Worm (Caenorhabditis elegans): ENCODE measurements around the gene aipr-1.

The aipr-1 gene

DNA sequence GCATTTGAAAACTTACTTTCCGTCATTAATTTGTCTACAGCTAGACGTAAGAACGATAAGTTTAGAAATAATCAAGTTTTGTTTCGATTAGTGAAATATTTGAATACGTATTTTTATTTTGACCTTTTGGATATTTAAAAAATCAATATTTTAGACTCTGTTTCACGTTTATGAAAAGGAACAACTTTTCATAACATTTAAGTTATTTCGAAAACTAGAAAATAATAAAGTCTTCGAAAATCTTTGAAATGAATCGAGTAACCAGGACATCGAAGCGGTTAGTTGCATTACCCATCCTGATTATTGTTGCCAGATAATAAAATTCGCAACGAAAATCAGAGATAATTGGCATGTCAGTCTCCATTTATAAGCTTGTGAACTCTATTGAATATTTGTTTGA lies 12.8 kb downstream of the aipr-1 start, which contains the start of gene C56C10.6:
Gene C56C10.6, minus strand, starts transcription at position 101 of the 400 bp plus-strand sequence.
- no peak for TF ChIP-seq efl-1 (optimal IDR thresholded peaks at IDR 0.05)
- TF ChIP-seq efl-1 (GFP tag; optimal IDR thresholded peaks at IDR 0.05 in 1 of 2): peak in 1 of 2 experiments; percentile 28
- no peak for TF ChIP-seq nhr-71 (tag; optimal IDR thresholded peaks at IDR 0.05)

DNA sequence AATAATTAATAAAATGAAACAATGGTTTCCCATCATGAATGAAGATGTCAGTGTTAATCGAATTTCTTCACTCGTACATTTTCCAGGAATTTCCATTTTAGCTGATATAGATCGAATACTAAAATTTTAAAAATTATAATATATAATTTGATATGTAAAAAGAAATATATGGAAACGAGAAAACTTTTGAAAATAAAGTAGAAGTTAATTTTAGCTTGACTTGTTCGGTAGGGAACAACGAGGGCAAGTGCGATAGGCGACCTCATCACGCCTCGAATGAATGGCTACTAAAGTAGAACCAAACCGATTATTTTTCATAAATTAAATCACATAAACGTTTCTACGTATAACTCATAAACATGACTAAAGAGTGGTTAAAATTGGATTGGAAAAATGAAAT lies 15.7 kb downstream of the aipr-1 start, which contains the start of gene sra-31:
Gene sra-31, minus strand, starts transcription at position 101 of the 400 bp plus-strand sequence.
- TF ChIP-seq tlp-1 (tag; optimal IDR thresholded peaks at IDR 0.05) (no peak), lin-35 (GFP tag; optimal IDR thresholded peaks at IDR 0.05) (no peak), dsc-1 (tag; optimal IDR thresholded peaks at IDR 0.05) (no peak), swsn-7 (tag; optimal IDR thresholded peaks at IDR 0.05) (no peak), efl-3 (GFP tag; optimal IDR thresholded peaks at IDR 0.05) (no peak), sptf-1 (tag; optimal IDR thresholded peaks at IDR 0.05) (no peak), C04F5.9 (tag; optimal IDR thresholded peaks at IDR 0.05) (no peak), C34B4.2 (tag; optimal IDR thresholded peaks at IDR 0.05) (no peak), blmp-1 (tag; optimal IDR thresholded peaks at IDR 0.05) (no peak), nhr-19 (GFP tag; conservative IDR thresholded peaks at IDR 0.05) (no peak), nhr-85 (tag) (no peak), isw-1 (GFP tag; IDR thresholded peaks at IDR 0.05) (no peak), jun-1 (tag; optimal IDR thresholded peaks at IDR 0.05) (no peak), nhr-11 (tag; optimal IDR thresholded peaks at IDR 0.05) (no peak), ceh-8 (GFP tag; optimal IDR thresholded peaks at IDR 0.05) (no peak), alr-1 (tag; optimal IDR thresholded peaks at IDR 0.05; ENCODE audit: borderline replicate concordance) (no peak), aly-2 (tag; optimal IDR thresholded peaks at IDR 0.05) (no peak), lir-3 (tag; optimal IDR thresholded peaks at IDR 0.05; ENCODE audit: poor library complexity) (no peak), ceh-88 (GFP tag; IDR thresholded peaks at IDR 0.05) (no peak)

DNA sequence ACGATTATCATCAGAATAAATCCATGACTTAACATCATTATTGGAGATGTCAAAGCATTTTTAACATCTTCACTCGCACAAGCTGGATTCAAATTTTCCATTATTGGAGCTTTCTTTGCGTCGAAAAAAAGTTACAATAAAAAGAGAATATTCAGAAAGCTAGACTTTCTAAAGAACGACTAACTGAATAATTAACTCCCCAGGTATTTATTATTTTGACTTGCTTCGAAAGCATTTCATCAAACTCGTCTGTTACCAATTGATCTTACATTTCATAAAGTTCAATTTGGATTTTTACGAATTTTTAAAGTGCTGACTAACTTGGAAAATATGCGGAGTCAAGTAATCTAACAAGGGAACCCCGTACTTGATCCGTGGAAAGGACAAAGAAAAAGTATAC lies 18.4 kb downstream of the aipr-1 start, which contains the start of gene sra-29:
Gene sra-29, minus strand, starts transcription at position 101 of the 400 bp plus-strand sequence.
- no peak for TF ChIP-seq pax-3 (tag; optimal IDR thresholded peaks at IDR 0.05)
- TF ChIP-seq alr-1 (tag; optimal IDR thresholded peaks at IDR 0.05; ENCODE audit: borderline replicate concordance): no peak
- no peak for TF ChIP-seq ceh-8 (GFP tag; optimal IDR thresholded peaks at IDR 0.05)
- no peak for TF ChIP-seq nhr-11 (tag; optimal IDR thresholded peaks at IDR 0.05)
- TF ChIP-seq fkh-10 (GFP tag; optimal IDR thresholded peaks at IDR 0.05): no peak
- TF ChIP-seq mdl-1 (tag; optimal IDR thresholded peaks at IDR 0.05): no peak
- TF ChIP-seq unc-98 (GFP tag; IDR thresholded peaks at IDR 0.05): no peak
- no peak for TF ChIP-seq ceh-90 (tag; optimal IDR thresholded peaks at IDR 0.05)
- no peak for TF ChIP-seq lin-39 (tag; optimal IDR thresholded peaks at IDR 0.05)
- no peak for TF ChIP-seq dpl-1 (GFP tag; optimal IDR thresholded peaks at IDR 0.05)
- TF ChIP-seq nhr-90 (tag; optimal IDR thresholded peaks at IDR 0.05; ENCODE audit: poor library complexity): no peak
- TF ChIP-seq aly-2 (tag; optimal IDR thresholded peaks at IDR 0.05): no peak
- TF ChIP-seq fkh-4 (tag; optimal IDR thresholded peaks at IDR 0.05; ENCODE audit: borderline replicate concordance): no peak
- TF ChIP-seq mep-1 (tag; optimal IDR thresholded peaks at IDR 0.05): no peak
- TF ChIP-seq fos-1 (tag; optimal IDR thresholded peaks at IDR 0.05): no peak
- no peak for TF ChIP-seq nhr-85 (tag)
- TF ChIP-seq nhr-77 (tag; optimal IDR thresholded peaks at IDR 0.05): no peak
- no peak for TF ChIP-seq pag-3 (tag; optimal IDR thresholded peaks at IDR 0.05; ENCODE audit: borderline replicate concordance, insufficient read depth)

DNA sequence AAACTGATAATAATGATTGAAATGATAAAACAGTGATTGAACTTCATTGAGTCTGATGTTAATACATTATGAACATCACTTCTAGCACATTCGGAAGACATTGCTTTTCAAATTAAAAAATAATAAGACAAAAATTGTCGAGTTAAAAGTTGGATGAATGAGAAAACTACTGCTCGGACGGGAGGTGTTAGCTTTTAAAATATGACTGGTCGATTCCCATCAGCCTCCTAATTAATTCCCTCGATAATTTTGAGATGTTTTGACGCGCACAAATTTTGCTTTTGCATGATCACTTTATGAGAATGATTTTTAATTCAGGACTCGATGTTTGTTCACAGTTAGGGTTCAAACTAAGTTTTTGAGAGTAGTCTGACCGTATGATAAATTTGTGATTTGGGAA lies 20.4 kb downstream of the aipr-1 start, which contains the start of gene sra-28:
Gene sra-28, minus strand, starts transcription at position 101 of the 400 bp plus-strand sequence.
- no peak for TF ChIP-seq grh-1 (GFP tag; IDR thresholded peaks at IDR 0.05)
- no peak for TF ChIP-seq fkh-4 (tag; optimal IDR thresholded peaks at IDR 0.05; ENCODE audit: borderline replicate concordance)
- TF ChIP-seq lin-39 (tag; optimal IDR thresholded peaks at IDR 0.05): no peak
- TF ChIP-seq C16A3.4 (tag; optimal IDR thresholded peaks at IDR 0.05): no peak
- no peak for TF ChIP-seq lin-35 (GFP tag; optimal IDR thresholded peaks at IDR 0.05)
- TF ChIP-seq dsc-1 (tag; optimal IDR thresholded peaks at IDR 0.05): no peak
- TF ChIP-seq zip-4 (GFP tag; optimal IDR thresholded peaks at IDR 0.05): no peak
- no peak for TF ChIP-seq elt-3 (tag; optimal IDR thresholded peaks at IDR 0.05)
- no peak for TF ChIP-seq nhr-85 (tag)
- TF ChIP-seq snu-23 (GFP tag; optimal IDR thresholded peaks at IDR 0.05): no peak
- TF ChIP-seq unc-130 (tag; optimal IDR thresholded peaks at IDR 0.05): no peak
- no peak for TF ChIP-seq hpl-2 (GFP tag; optimal IDR thresholded peaks at IDR 0.05)
- no peak for TF ChIP-seq isw-1 (GFP tag; IDR thresholded peaks at IDR 0.05)
- no peak for TF ChIP-seq sptf-1 (tag; optimal IDR thresholded peaks at IDR 0.05)
- no peak for TF ChIP-seq unc-86 (tag; optimal IDR thresholded peaks at IDR 0.05)
- TF ChIP-seq unc-30 (tag; optimal IDR thresholded peaks at IDR 0.05): no peak
- TF ChIP-seq hlh-4 (tag; optimal IDR thresholded peaks at IDR 0.05): no peak
- TF ChIP-seq sox-4 (tag; optimal IDR thresholded peaks at IDR 0.05): no peak
- no peak for TF ChIP-seq nhr-12 (tag; optimal IDR thresholded peaks at IDR 0.05)
- no peak for TF ChIP-seq egl-13 (tag; optimal IDR thresholded peaks at IDR 0.05)
